Fruit fly (Drosophila melanogaster): ENCODE measurements around the gene drongo.

DNA sequence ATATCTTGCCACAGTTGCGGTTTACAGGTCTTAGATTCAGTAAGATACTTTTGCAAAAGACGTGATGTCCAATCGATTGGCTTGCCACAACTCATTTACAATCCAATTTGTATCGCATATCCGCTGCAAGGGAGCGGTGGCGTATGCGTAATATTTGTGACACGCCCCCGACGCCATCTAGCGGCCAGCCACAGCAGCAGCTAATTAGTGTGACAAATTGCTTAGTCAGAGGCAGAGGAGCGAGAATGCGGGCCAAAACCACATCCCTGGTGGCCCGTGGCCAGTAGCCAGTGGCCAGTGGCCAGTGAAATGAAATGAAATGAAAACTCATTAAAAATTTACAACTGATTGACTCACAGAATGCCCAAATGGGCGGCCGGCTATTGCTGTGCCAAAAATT is 36.9 kb upstream of the drongo start:
- TF ChIP-seq Abd-B (GFP tag; optimal IDR thresholded peaks at IDR 0.05) = no peak
- no peak for TF ChIP-seq Hr83 (GFP tag; optimal IDR thresholded peaks at IDR 0.05; ENCODE audit: poor library complexity, severe bottlenecking)
- no peak for TF ChIP-seq pan (optimal IDR thresholded peaks at IDR 0.05)
- TF ChIP-seq sage (GFP tag; optimal IDR thresholded peaks at IDR 0.05) = no peak
- TF ChIP-seq Hnf4 (GFP tag; optimal IDR thresholded peaks at IDR 0.05) = no peak
- TF ChIP-seq rgr (GFP tag; optimal IDR thresholded peaks at IDR 0.05) = no peak
- TF ChIP-seq CrebA (GFP tag; optimal IDR thresholded peaks at IDR 0.05; ENCODE audit: borderline replicate concordance) = no peak
- no peak for TF ChIP-seq tai (GFP tag; optimal IDR thresholded peaks at IDR 0.05)

Data from whole organism, wandering third instar larva.